Worm (Caenorhabditis elegans) whole organism, L1 larva: ENCODE results near the gene dbl-1.

Source experiments
- C34B4.2 ChIP-seq: sonication (generic microtip); optimal IDR thresholded peaks from 2 replicates; lab custom pipeline; 2017; ENCODE audit warnings: mild to moderate bottlenecking, missing genetic modification characterization, missing compliant biosample characterization
- F16B12.6 ChIP-seq: fragments of 150-350 bp; optimal IDR thresholded peaks from 2 replicates; lab custom pipeline; 2014; ENCODE audit warnings: missing biosample characterization, missing genetic modification characterization
- Y116A8C.19 ChIP-seq: sonication (generic microtip); optimal IDR thresholded peaks from 2 replicates; lab custom pipeline; 2016; ENCODE audit warnings: missing compliant biosample characterization, missing genetic modification characterization, borderline replicate concordance
- aha-1 ChIP-seq: fragments of 150-350 bp; optimal IDR thresholded peaks from 2 replicates; lab custom pipeline; 2014; ENCODE audit warnings: missing biosample characterization, missing genetic modification characterization
- ceh-8 ChIP-seq: fragments of 200-800 bp; sonication (Bioruptor generic); optimal IDR thresholded peaks from 2 replicates; lab custom pipeline; 2018; ENCODE audit warnings: mild to moderate bottlenecking, missing genetic modification characterization, moderate library complexity, missing compliant biosample characterization
- ceh-82 ChIP-seq, 3 experiments: fragments of 150-350 bp in 1 of 3; sonication (generic microtip) in 2 of 3; optimal IDR thresholded peaks; 2 replicates each; lab custom pipeline; 2014 to 2017; ENCODE audit warnings: missing biosample characterization in 3 of 3, missing genetic modification characterization in 3 of 3
- ceh-90 ChIP-seq: sonication (generic microtip); optimal IDR thresholded peaks from 2 replicates; lab custom pipeline; 2016; ENCODE audit warnings: missing genetic modification characterization, missing compliant biosample characterization
- ces-1 ChIP-seq: fragments of 150-350 bp; optimal IDR thresholded peaks from 2 replicates; lab custom pipeline; 2014; ENCODE audit warnings: missing biosample characterization, missing genetic modification reagents, missing genetic modification characterization
- dpl-1 ChIP-seq, 3 experiments: fragments of 150-350 bp in 2 of 3; sonication (generic microtip) in 1 of 3; optimal IDR thresholded peaks; 2 replicates each; lab custom pipeline; 2014 to 2017; ENCODE audit warnings: missing biosample characterization in 3 of 3, missing genetic modification characterization in 3 of 3, missing genetic modification reagents in 3 of 3
- dsc-1 ChIP-seq: sonication (generic microtip); optimal IDR thresholded peaks from 2 replicates; lab custom pipeline; 2016; ENCODE audit warnings: mild to moderate bottlenecking, missing genetic modification characterization, missing compliant biosample characterization
- efl-1 ChIP-seq, 4 experiments: fragments of 150-350 bp; optimal IDR thresholded peaks in 3 of 4; peaks in 1 of 4; 1 replicate in 1 of 4; 2 replicates in 3 of 4; lab custom pipeline; 2014; ENCODE audit warnings: missing biosample characterization in 2 of 4, missing genetic modification characterization in 2 of 4, missing genetic modification reagents in 2 of 4
- ets-5 ChIP-seq: fragments of 200-800 bp; sonication (Bioruptor generic); IDR thresholded peaks from 2 replicates; pipeline ENCODE4 v1.3.6; 2022; ENCODE audit warnings: missing genetic modification characterization, missing compliant biosample characterization
- fkh-10 ChIP-seq: sonication (generic microtip); optimal IDR thresholded peaks from 2 replicates; lab custom pipeline; 2017; ENCODE audit warnings: missing biosample characterization, missing genetic modification reagents, missing genetic modification characterization
- fkh-8 ChIP-seq: sonication (generic microtip); optimal IDR thresholded peaks from 2 replicates; lab custom pipeline; 2016; ENCODE audit warnings: mild to moderate bottlenecking, missing genetic modification characterization, missing compliant biosample characterization
- fos-1 ChIP-seq: fragments of 150-350 bp; optimal IDR thresholded peaks from 2 replicates; lab custom pipeline; 2014; ENCODE audit warnings: missing biosample characterization, missing genetic modification characterization
- hlh-17 ChIP-seq: fragments of 200-800 bp; sonication (Bioruptor generic); optimal IDR thresholded peaks from 2 replicates; lab custom pipeline; 2018; ENCODE audit warnings: missing genetic modification characterization, mild to moderate bottlenecking, missing compliant biosample characterization, moderate library complexity, borderline replicate concordance
- hlh-4 ChIP-seq: sonication (generic microtip); optimal IDR thresholded peaks from 2 replicates; lab custom pipeline; 2016; ENCODE audit warnings: mild to moderate bottlenecking, missing genetic modification characterization, missing compliant biosample characterization
- irx-1 ChIP-seq: sonication (generic microtip); optimal IDR thresholded peaks from 2 replicates; lab custom pipeline; 2016; ENCODE audit warnings: missing genetic modification characterization, missing compliant biosample characterization
- lin-14 ChIP-seq: fragments of 200-800 bp; sonication (Bioruptor generic); optimal IDR thresholded peaks from 2 replicates; lab custom pipeline; 2018; ENCODE audit warnings: mild to moderate bottlenecking, missing genetic modification characterization, moderate library complexity, missing compliant biosample characterization
- lin-15B ChIP-seq: fragments of 150-350 bp; sonication (generic microtip); optimal IDR thresholded peaks from 3 replicates; lab custom pipeline; 2014; ENCODE audit warnings: missing biosample characterization, missing genetic modification characterization
- lin-35 ChIP-seq, 2 experiments: fragments of 150-350 bp; optimal IDR thresholded peaks; 2 replicates each; lab custom pipeline; 2014; ENCODE audit warnings: missing biosample characterization in 2 of 2, missing genetic modification characterization in 2 of 2, missing genetic modification reagents in 2 of 2
- lin-39 ChIP-seq: fragments of 150-350 bp; optimal IDR thresholded peaks from 2 replicates; lab custom pipeline; 2014; ENCODE audit warnings: missing biosample characterization, missing genetic modification reagents, missing genetic modification characterization
- lsy-2 ChIP-seq, 2 experiments: fragments of 150-350 bp; optimal IDR thresholded peaks; 2 replicates each; lab custom pipeline; 2014; ENCODE audit warnings: missing biosample characterization in 2 of 2, missing genetic modification characterization in 2 of 2
- mab-9 ChIP-seq: fragments of 200-800 bp; sonication (Bioruptor generic); IDR thresholded peaks from 2 replicates; pipeline ENCODE4 v1.3.6; 2022; ENCODE audit warnings: missing genetic modification reagents, missing genetic modification characterization, missing compliant biosample characterization
- mdl-1 ChIP-seq, 2 experiments: fragments of 150-350 bp; optimal IDR thresholded peaks; 2 replicates each; lab custom pipeline; 2014 to 2017; ENCODE audit warnings: missing biosample characterization in 2 of 2, missing genetic modification characterization in 2 of 2, inconsistent platforms in 1 of 2
- mef-2 ChIP-seq: fragments of 150-350 bp; optimal IDR thresholded peaks from 2 replicates; lab custom pipeline; 2014; ENCODE audit warnings: missing biosample characterization, missing genetic modification characterization
- mep-1 ChIP-seq: fragments of 150-350 bp; optimal IDR thresholded peaks from 2 replicates; lab custom pipeline; 2014; ENCODE audit warnings: missing biosample characterization, missing genetic modification characterization
- nhr-11 ChIP-seq: fragments of 150-350 bp; optimal IDR thresholded peaks from 2 replicates; lab custom pipeline; 2014; ENCODE audit warnings: missing biosample characterization, missing genetic modification characterization
- nhr-12 ChIP-seq: sonication (generic microtip); optimal IDR thresholded peaks from 2 replicates; lab custom pipeline; 2017; ENCODE audit warnings: missing biosample characterization, missing genetic modification characterization
- nhr-19 ChIP-seq: fragments of 200-800 bp; sonication (Bioruptor generic); conservative IDR thresholded peaks from 2 replicates; pipeline ENCODE4 v1.3.6; 2022; ENCODE audit warnings: missing genetic modification characterization, missing compliant biosample characterization
- nhr-20 ChIP-seq: sonication (generic microtip); optimal IDR thresholded peaks from 2 replicates; lab custom pipeline; 2016; ENCODE audit warnings: mild to moderate bottlenecking, missing genetic modification characterization, missing compliant biosample characterization
- nhr-237 ChIP-seq: fragments of 150-350 bp; optimal IDR thresholded peaks from 2 replicates; lab custom pipeline; 2014; ENCODE audit warnings: missing biosample characterization, missing genetic modification characterization
- nhr-28 ChIP-seq: fragments of 150-350 bp; optimal IDR thresholded peaks from 2 replicates; lab custom pipeline; 2014; ENCODE audit warnings: missing biosample characterization, missing genetic modification characterization
- nhr-76 ChIP-seq: sonication (generic microtip); optimal IDR thresholded peaks from 2 replicates; lab custom pipeline; 2017; ENCODE audit warnings: missing biosample characterization, missing genetic modification characterization
- nhr-85 ChIP-seq: sonication (generic microtip); peaks from one replicate; lab custom pipeline; 2016; ENCODE audit warnings: missing genetic modification characterization, inconsistent platforms, missing compliant biosample characterization
- nhr-90 ChIP-seq: sonication (generic microtip); optimal IDR thresholded peaks from 2 replicates; lab custom pipeline; 2016; ENCODE audit warnings: mild to moderate bottlenecking, missing genetic modification characterization, missing compliant biosample characterization; ENCODE audit not compliant: poor library complexity
- pag-3 ChIP-seq: sonication (generic microtip); optimal IDR thresholded peaks from 2 replicates; lab custom pipeline; 2017; ENCODE audit warnings: missing genetic modification characterization, mild to moderate bottlenecking, missing compliant biosample characterization, antibody characterized with exemption, borderline replicate concordance; ENCODE audit not compliant: insufficient read depth
- pax-3 ChIP-seq: fragments of 200-800 bp; sonication (Bioruptor generic); optimal IDR thresholded peaks from 2 replicates; lab custom pipeline; 2018; ENCODE audit warnings: mild to moderate bottlenecking, missing genetic modification characterization, moderate library complexity, missing compliant biosample characterization
- pqm-1 ChIP-seq: sonication (generic microtip); optimal IDR thresholded peaks from 3 replicates; lab custom pipeline; 2017; ENCODE audit warnings: missing biosample characterization, missing genetic modification characterization
- skn-1 ChIP-seq: fragments of 150-350 bp; optimal IDR thresholded peaks from 2 replicates; lab custom pipeline; 2014; ENCODE audit warnings: missing biosample characterization, missing genetic modification characterization
- snpc-4 ChIP-seq: fragments of 150-350 bp; optimal IDR thresholded peaks from 2 replicates; lab custom pipeline; 2014; ENCODE audit warnings: missing biosample characterization, missing genetic modification characterization
- snu-23 ChIP-seq: sonication (generic microtip); optimal IDR thresholded peaks from 2 replicates; lab custom pipeline; 2016; ENCODE audit warnings: missing genetic modification characterization, missing compliant biosample characterization
- sox-4 ChIP-seq: sonication (generic microtip); optimal IDR thresholded peaks from 2 replicates; lab custom pipeline; 2016; ENCODE audit warnings: missing genetic modification characterization, missing compliant biosample characterization
- sptf-1 ChIP-seq: fragments of 150-350 bp; optimal IDR thresholded peaks from 2 replicates; lab custom pipeline; 2014; ENCODE audit warnings: missing biosample characterization, missing genetic modification characterization
- tbx-2 ChIP-seq: sonication (generic microtip); optimal IDR thresholded peaks from 2 replicates; lab custom pipeline; 2016; ENCODE audit warnings: missing genetic modification characterization, missing compliant biosample characterization
- unc-30 ChIP-seq: sonication (generic microtip); optimal IDR thresholded peaks from 2 replicates; lab custom pipeline; 2017; ENCODE audit warnings: missing biosample characterization, missing genetic modification characterization
- xbp-1 ChIP-seq: sonication (generic microtip); optimal IDR thresholded peaks from 2 replicates; lab custom pipeline; 2016; ENCODE audit warnings: missing genetic modification characterization, missing compliant biosample characterization
- zag-1 ChIP-seq: fragments of 150-350 bp; optimal IDR thresholded peaks from 2 replicates; lab custom pipeline; 2014; ENCODE audit warnings: missing biosample characterization, missing genetic modification characterization

dbl-1 gene

DNA sequence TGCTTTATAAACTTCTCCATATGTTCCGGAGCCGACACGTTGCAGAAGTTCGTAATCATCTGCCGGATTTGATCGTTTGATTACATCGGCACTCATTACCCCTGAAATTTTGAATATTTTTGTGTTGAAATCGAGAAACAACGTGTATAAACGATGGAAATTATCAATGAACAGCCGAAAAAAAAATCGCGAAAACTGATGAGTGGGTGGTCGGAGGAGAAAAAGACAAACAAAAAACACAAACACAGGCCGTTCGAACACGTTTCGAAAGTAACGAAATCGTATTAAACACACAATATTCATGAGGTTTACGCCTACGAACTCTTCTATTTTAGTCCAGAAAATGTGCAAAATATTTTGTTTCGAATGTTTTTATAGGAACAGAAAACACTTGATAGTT, 34.6 kb downstream of the dbl-1 start, which contains the start of gene gck-2:
Gene gck-2 (minus strand): TSS at position 101 of the 400 bp plus-strand sequence.
- TF ChIP-seq hlh-4 (tag; lab: Kevin White, UChicago): no peak
- TF ChIP-seq nhr-90 (tag; lab: Kevin White, UChicago): no peak
- no peak for TF ChIP-seq snpc-4 (tag; lab: Kevin White, UChicago)
- no peak for TF ChIP-seq fkh-8
- TF ChIP-seq fkh-10 (GFP tag; lab: Kevin White, UChicago): no peak

DNA sequence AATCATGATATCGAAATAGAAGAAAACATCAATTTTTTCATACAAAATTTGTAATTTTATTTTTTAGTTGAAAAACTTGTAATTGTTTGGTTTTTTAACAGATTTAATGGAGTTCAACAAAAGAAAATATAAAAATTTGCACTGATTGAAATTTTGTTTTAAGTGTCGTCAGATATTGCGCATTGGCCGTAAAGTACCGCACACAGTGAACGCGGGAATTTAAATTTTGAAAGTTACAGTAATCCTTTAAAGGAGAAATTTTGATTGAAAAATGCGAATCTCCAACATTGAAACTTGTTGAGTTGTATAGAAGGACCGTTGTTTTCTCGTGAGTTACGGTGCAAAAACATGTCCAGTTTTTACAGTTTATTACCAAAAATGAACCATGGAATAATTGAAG, 35.0 kb downstream of the dbl-1 start:
- TF ChIP-seq F16B12.6 (tag; lab: Kevin White, UChicago): peak; percentile 31
- peak in 1 of 2 experiments; percentile 41 for TF ChIP-seq lsy-2 (tag; optimal IDR thresholded peaks at IDR 0.05; lab: Kevin White, UChicago)
- peak in 2 of 3 experiments; percentile 26 to 70 for TF ChIP-seq dpl-1 (GFP tag; optimal IDR thresholded peaks at IDR 0.05; lab: Kevin White, UChicago)
- TF ChIP-seq lin-35 (GFP tag; optimal IDR thresholded peaks at IDR 0.05; lab: Kevin White, UChicago): peak; percentile 7 to 60
- TF ChIP-seq lin-39 (tag; lab: Kevin White, UChicago): no peak
- TF ChIP-seq efl-1 (optimal IDR thresholded peaks at IDR 0.05; lab: Kevin White, UChicago): peak in 1 of 2 experiments; percentile 48
- TF ChIP-seq efl-1 (GFP tag; optimal IDR thresholded peaks at IDR 0.05 in 1 of 2; lab: Kevin White, UChicago): peak; percentile 8 to 64
- no peak for TF ChIP-seq irx-1
- TF ChIP-seq hlh-17 (GFP tag; lab: Kevin White, UChicago): no peak
- no peak for TF ChIP-seq nhr-12 (tag; lab: Kevin White, UChicago)
- TF ChIP-seq nhr-20 (tag; lab: Kevin White, UChicago): no peak

DNA sequence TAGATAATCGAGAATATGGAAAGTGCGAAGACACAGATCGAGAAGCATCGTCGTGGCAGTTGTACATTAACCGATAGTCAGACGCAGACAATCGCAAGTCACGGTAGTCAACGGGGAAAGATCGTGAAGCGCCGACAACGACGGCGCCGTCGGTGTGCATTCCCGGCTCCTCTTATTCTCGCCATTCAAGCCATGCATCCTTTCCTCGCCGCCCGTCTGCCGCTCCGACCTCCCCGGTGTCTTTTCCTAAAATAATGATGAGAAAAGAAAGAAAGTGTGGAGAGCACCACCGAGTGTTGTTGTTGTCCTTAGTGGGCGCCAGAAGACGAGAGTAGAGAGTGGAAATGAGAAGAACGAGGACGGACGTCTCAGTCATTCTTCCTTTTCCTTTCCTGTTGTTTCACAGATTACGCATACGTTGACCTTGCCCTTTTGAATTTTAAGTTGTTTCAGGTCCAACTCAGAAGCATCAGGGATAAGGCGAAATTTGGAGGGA, 35.9 kb downstream of the dbl-1 start, which contains the start of gene ZC404.1:
Gene ZC404.1 (plus strand): TSS at position 446 of the 496 bp plus-strand sequence.
- no peak for TF ChIP-seq nhr-20 (tag; lab: Kevin White, UChicago)
- TF ChIP-seq snu-23 (GFP tag; lab: Kevin White, UChicago): no peak
- TF ChIP-seq lin-39 (tag; lab: Kevin White, UChicago): no peak
- no peak for TF ChIP-seq mdl-1 (tag; optimal IDR thresholded peaks at IDR 0.05; lab: Kevin White, UChicago)
- no peak for TF ChIP-seq nhr-237 (tag; lab: Kevin White, UChicago)
- TF ChIP-seq mep-1 (tag; lab: Kevin White, UChicago): no peak
- no peak for TF ChIP-seq fos-1 (tag; lab: Kevin White, UChicago)
- no peak for TF ChIP-seq nhr-12 (tag; lab: Kevin White, UChicago)
- no peak for TF ChIP-seq dsc-1 (tag; lab: Kevin White, UChicago)
- TF ChIP-seq aha-1 (tag; lab: Kevin White, UChicago): no peak
- TF ChIP-seq zag-1 (tag; lab: Kevin White, UChicago): no peak
- TF ChIP-seq F16B12.6 (tag; lab: Kevin White, UChicago): no peak
- TF ChIP-seq pag-3 (tag; lab: Kevin White, UChicago): no peak
- no peak for TF ChIP-seq ceh-90
- no peak for TF ChIP-seq sptf-1 (tag; lab: Kevin White, UChicago)
- TF ChIP-seq nhr-85: no peak
- no peak for TF ChIP-seq C34B4.2 (tag; lab: Kevin White, UChicago)
- TF ChIP-seq lin-35 (GFP tag; optimal IDR thresholded peaks at IDR 0.05; lab: Kevin White, UChicago): peak in 1 of 2 experiments; percentile 3
- TF ChIP-seq unc-30: no peak
- TF ChIP-seq Y116A8C.19: no peak
- no peak for TF ChIP-seq tbx-2
- TF ChIP-seq xbp-1 (tag; lab: Kevin White, UChicago): no peak
- TF ChIP-seq mef-2 (tag; lab: Kevin White, UChicago): no peak
- TF ChIP-seq nhr-76 (tag; lab: Kevin White, UChicago): no peak
- TF ChIP-seq pqm-1 (tag; lab: Kevin White, UChicago): no peak
- TF ChIP-seq nhr-11 (tag; lab: Kevin White, UChicago): no peak
- no peak for TF ChIP-seq mab-9 (GFP tag; lab: Robert Waterston, UW)
- no peak for TF ChIP-seq pax-3 (tag; lab: Kevin White, UChicago)
- TF ChIP-seq ceh-82 (tag; optimal IDR thresholded peaks at IDR 0.05; lab: Kevin White, UChicago): peak in 1 of 3 experiments; percentile 23
- TF ChIP-seq ets-5 (GFP tag; lab: Robert Waterston, UW): no peak
- peak; percentile 24 for TF ChIP-seq snpc-4 (tag; lab: Kevin White, UChicago)
- TF ChIP-seq ces-1: no peak
- peak; percentile 74 for TF ChIP-seq lin-14 (GFP tag; lab: Kevin White, UChicago)
- no peak for TF ChIP-seq nhr-28 (tag; lab: Kevin White, UChicago)
- TF ChIP-seq skn-1: no peak
- no peak for TF ChIP-seq hlh-4 (tag; lab: Kevin White, UChicago)
- no peak for TF ChIP-seq ceh-8 (GFP tag; lab: Kevin White, UChicago)
- TF ChIP-seq lin-15B: no peak
- TF ChIP-seq nhr-19 (GFP tag; lab: Robert Waterston, UW): no peak
- no peak for TF ChIP-seq sox-4 (tag; lab: Kevin White, UChicago)
